Worm (Caenorhabditis elegans) whole organism, L1 larva: ENCODE measurements around the gene lips-5.

Source experiments
- C04F5.9 ChIP-seq: sonication (generic microtip); optimal IDR thresholded peaks from 2 replicates; lab custom pipeline; 2016; ENCODE audit warnings: missing genetic modification characterization, missing compliant biosample characterization
- C16A3.4 ChIP-seq: fragments of 150-350 bp; optimal IDR thresholded peaks from 2 replicates; lab custom pipeline; 2014; ENCODE audit warnings: missing biosample characterization, missing genetic modification characterization
- Y116A8C.19 ChIP-seq: sonication (generic microtip); optimal IDR thresholded peaks from 2 replicates; lab custom pipeline; 2016; ENCODE audit warnings: missing compliant biosample characterization, missing genetic modification characterization, borderline replicate concordance
- ceh-63 ChIP-seq: fragments of 200-800 bp; sonication (Bioruptor generic); optimal IDR thresholded peaks from 2 replicates; lab custom pipeline; 2018; ENCODE audit warnings: mild to moderate bottlenecking, missing genetic modification characterization, missing compliant biosample characterization
- ceh-82 ChIP-seq, 3 experiments: fragments of 150-350 bp in 1 of 3; sonication (generic microtip) in 2 of 3; optimal IDR thresholded peaks; 2 replicates each; lab custom pipeline; 2014 to 2017; ENCODE audit warnings: missing biosample characterization in 3 of 3, missing genetic modification characterization in 3 of 3
- ceh-88 ChIP-seq: fragments of 200-800 bp; sonication (Bioruptor generic); IDR thresholded peaks from 2 replicates; pipeline ENCODE4 v1.3.6; 2022; ENCODE audit warnings: missing genetic modification characterization, missing compliant biosample characterization
- ceh-90 ChIP-seq: sonication (generic microtip); optimal IDR thresholded peaks from 2 replicates; lab custom pipeline; 2016; ENCODE audit warnings: missing genetic modification characterization, missing compliant biosample characterization
- efl-1 ChIP-seq, 4 experiments: fragments of 150-350 bp; optimal IDR thresholded peaks in 3 of 4; peaks in 1 of 4; 1 replicate in 1 of 4; 2 replicates in 3 of 4; lab custom pipeline; 2014; ENCODE audit warnings: missing biosample characterization in 2 of 4, missing genetic modification characterization in 2 of 4, missing genetic modification reagents in 2 of 4
- efl-3 ChIP-seq: fragments of 200-800 bp; sonication (Bioruptor generic); optimal IDR thresholded peaks from 2 replicates; lab custom pipeline; 2018; ENCODE audit warnings: mild to moderate bottlenecking, missing genetic modification characterization, missing compliant biosample characterization
- egl-13 ChIP-seq: sonication (generic microtip); optimal IDR thresholded peaks from 2 replicates; lab custom pipeline; 2016; ENCODE audit warnings: missing genotype, missing genetic modification reagents, missing genetic modification characterization, missing compliant biosample characterization
- elt-2 ChIP-seq: sonication (generic microtip); optimal IDR thresholded peaks from 2 replicates; lab custom pipeline; 2016; ENCODE audit warnings: missing genetic modification characterization, mild to moderate bottlenecking, inconsistent platforms, missing compliant biosample characterization, missing genetic modification reagents
- elt-3 ChIP-seq, 6 experiments: fragments of 150-350 bp in 1 of 6; sonication (generic microtip); optimal IDR thresholded peaks; 2 replicates each; lab custom pipeline; 2017 to 2018; ENCODE audit warnings: missing biosample characterization in 6 of 6, missing genetic modification characterization in 6 of 6, inconsistent platforms in 1 of 6
- fkh-10 ChIP-seq: sonication (generic microtip); optimal IDR thresholded peaks from 2 replicates; lab custom pipeline; 2017; ENCODE audit warnings: missing biosample characterization, missing genetic modification reagents, missing genetic modification characterization
- fkh-4 ChIP-seq: sonication (generic microtip); optimal IDR thresholded peaks from 2 replicates; lab custom pipeline; 2016; ENCODE audit warnings: missing compliant biosample characterization, missing genetic modification characterization, borderline replicate concordance
- fkh-8 ChIP-seq: sonication (generic microtip); optimal IDR thresholded peaks from 2 replicates; lab custom pipeline; 2016; ENCODE audit warnings: mild to moderate bottlenecking, missing genetic modification characterization, missing compliant biosample characterization
- fos-1 ChIP-seq: fragments of 150-350 bp; optimal IDR thresholded peaks from 2 replicates; lab custom pipeline; 2014; ENCODE audit warnings: missing biosample characterization, missing genetic modification characterization
- grh-1 ChIP-seq: fragments of 200-800 bp; sonication (Bioruptor generic); IDR thresholded peaks from 2 replicates; pipeline ENCODE4 v1.3.6; 2022; ENCODE audit warnings: missing genetic modification reagents, missing genetic modification characterization, missing compliant biosample characterization
- irx-1 ChIP-seq: sonication (generic microtip); optimal IDR thresholded peaks from 2 replicates; lab custom pipeline; 2016; ENCODE audit warnings: missing genetic modification characterization, missing compliant biosample characterization
- isw-1 ChIP-seq: fragments of 200-800 bp; sonication (Bioruptor generic); IDR thresholded peaks from 2 replicates; pipeline ENCODE4 v1.3.6; 2022; ENCODE audit warnings: missing genetic modification characterization, missing compliant biosample characterization
- lin-13 ChIP-seq: fragments of 150-350 bp; optimal IDR thresholded peaks from 2 replicates; lab custom pipeline; 2014; ENCODE audit warnings: missing biosample characterization, missing genetic modification reagents, missing genetic modification characterization
- lin-15B ChIP-seq: fragments of 150-350 bp; sonication (generic microtip); optimal IDR thresholded peaks from 3 replicates; lab custom pipeline; 2014; ENCODE audit warnings: missing biosample characterization, missing genetic modification characterization
- lin-39 ChIP-seq: fragments of 150-350 bp; optimal IDR thresholded peaks from 2 replicates; lab custom pipeline; 2014; ENCODE audit warnings: missing biosample characterization, missing genetic modification reagents, missing genetic modification characterization
- lsy-2 ChIP-seq, 2 experiments: fragments of 150-350 bp; optimal IDR thresholded peaks; 2 replicates each; lab custom pipeline; 2014; ENCODE audit warnings: missing biosample characterization in 2 of 2, missing genetic modification characterization in 2 of 2
- mef-2 ChIP-seq: fragments of 150-350 bp; optimal IDR thresholded peaks from 2 replicates; lab custom pipeline; 2014; ENCODE audit warnings: missing biosample characterization, missing genetic modification characterization
- nhr-11 ChIP-seq: fragments of 150-350 bp; optimal IDR thresholded peaks from 2 replicates; lab custom pipeline; 2014; ENCODE audit warnings: missing biosample characterization, missing genetic modification characterization
- nhr-12 ChIP-seq: sonication (generic microtip); optimal IDR thresholded peaks from 2 replicates; lab custom pipeline; 2017; ENCODE audit warnings: missing biosample characterization, missing genetic modification characterization
- nhr-20 ChIP-seq: sonication (generic microtip); optimal IDR thresholded peaks from 2 replicates; lab custom pipeline; 2016; ENCODE audit warnings: mild to moderate bottlenecking, missing genetic modification characterization, missing compliant biosample characterization
- nhr-28 ChIP-seq: fragments of 150-350 bp; optimal IDR thresholded peaks from 2 replicates; lab custom pipeline; 2014; ENCODE audit warnings: missing biosample characterization, missing genetic modification characterization
- nhr-47 ChIP-seq: sonication (generic microtip); optimal IDR thresholded peaks from 2 replicates; lab custom pipeline; 2016; ENCODE audit warnings: mild to moderate bottlenecking, missing genetic modification characterization, moderate library complexity, missing compliant biosample characterization
- nhr-71 ChIP-seq: sonication (generic microtip); optimal IDR thresholded peaks from 2 replicates; lab custom pipeline; 2016; ENCODE audit warnings: mild to moderate bottlenecking, missing genetic modification characterization, moderate library complexity, missing compliant biosample characterization
- nhr-76 ChIP-seq: sonication (generic microtip); optimal IDR thresholded peaks from 2 replicates; lab custom pipeline; 2017; ENCODE audit warnings: missing biosample characterization, missing genetic modification characterization
- nhr-77 ChIP-seq: fragments of 150-350 bp; optimal IDR thresholded peaks from 2 replicates; lab custom pipeline; 2014; ENCODE audit warnings: missing biosample characterization, missing genetic modification characterization
- nhr-85 ChIP-seq: sonication (generic microtip); peaks from one replicate; lab custom pipeline; 2016; ENCODE audit warnings: missing genetic modification characterization, inconsistent platforms, missing compliant biosample characterization
- nhr-90 ChIP-seq: sonication (generic microtip); optimal IDR thresholded peaks from 2 replicates; lab custom pipeline; 2016; ENCODE audit warnings: mild to moderate bottlenecking, missing genetic modification characterization, missing compliant biosample characterization; ENCODE audit not compliant: poor library complexity
- pag-3 ChIP-seq: sonication (generic microtip); optimal IDR thresholded peaks from 2 replicates; lab custom pipeline; 2017; ENCODE audit warnings: missing genetic modification characterization, mild to moderate bottlenecking, missing compliant biosample characterization, antibody characterized with exemption, borderline replicate concordance; ENCODE audit not compliant: insufficient read depth
- pax-3 ChIP-seq: fragments of 200-800 bp; sonication (Bioruptor generic); optimal IDR thresholded peaks from 2 replicates; lab custom pipeline; 2018; ENCODE audit warnings: mild to moderate bottlenecking, missing genetic modification characterization, moderate library complexity, missing compliant biosample characterization
- pqm-1 ChIP-seq: sonication (generic microtip); optimal IDR thresholded peaks from 3 replicates; lab custom pipeline; 2017; ENCODE audit warnings: missing biosample characterization, missing genetic modification characterization
- snpc-4 ChIP-seq: fragments of 150-350 bp; optimal IDR thresholded peaks from 2 replicates; lab custom pipeline; 2014; ENCODE audit warnings: missing biosample characterization, missing genetic modification characterization
- snu-23 ChIP-seq: sonication (generic microtip); optimal IDR thresholded peaks from 2 replicates; lab custom pipeline; 2016; ENCODE audit warnings: missing genetic modification characterization, missing compliant biosample characterization
- sptf-1 ChIP-seq: fragments of 150-350 bp; optimal IDR thresholded peaks from 2 replicates; lab custom pipeline; 2014; ENCODE audit warnings: missing biosample characterization, missing genetic modification characterization
- sup-37 ChIP-seq: fragments of 200-800 bp; sonication (Bioruptor generic); optimal IDR thresholded peaks from 2 replicates; lab custom pipeline; 2018; ENCODE audit warnings: mild to moderate bottlenecking, missing genetic modification characterization, missing compliant biosample characterization
- tbx-2 ChIP-seq: sonication (generic microtip); optimal IDR thresholded peaks from 2 replicates; lab custom pipeline; 2016; ENCODE audit warnings: missing genetic modification characterization, missing compliant biosample characterization
- tlp-1 ChIP-seq: fragments of 150-350 bp; optimal IDR thresholded peaks from 2 replicates; lab custom pipeline; 2014; ENCODE audit warnings: missing biosample characterization, missing genetic modification characterization
- unc-130 ChIP-seq: fragments of 150-350 bp; optimal IDR thresholded peaks from 2 replicates; lab custom pipeline; 2017; ENCODE audit warnings: missing biosample characterization, missing genetic modification characterization, inconsistent platforms
- unc-30 ChIP-seq: sonication (generic microtip); optimal IDR thresholded peaks from 2 replicates; lab custom pipeline; 2017; ENCODE audit warnings: missing biosample characterization, missing genetic modification characterization
- unc-62 ChIP-seq: fragments of 150-350 bp; optimal IDR thresholded peaks from 2 replicates; lab custom pipeline; 2014; ENCODE audit warnings: missing biosample characterization, missing genetic modification reagents, missing genetic modification characterization
- unc-86 ChIP-seq: sonication (generic microtip); optimal IDR thresholded peaks from 2 replicates; lab custom pipeline; 2016; ENCODE audit warnings: missing genetic modification characterization, missing compliant biosample characterization
- xbp-1 ChIP-seq: sonication (generic microtip); optimal IDR thresholded peaks from 2 replicates; lab custom pipeline; 2016; ENCODE audit warnings: missing genetic modification characterization, missing compliant biosample characterization
- zag-1 ChIP-seq: fragments of 150-350 bp; optimal IDR thresholded peaks from 2 replicates; lab custom pipeline; 2014; ENCODE audit warnings: missing biosample characterization, missing genetic modification characterization
- ztf-11 ChIP-seq, 2 experiments: sonication (generic microtip); optimal IDR thresholded peaks; 2 replicates each; lab custom pipeline; 2016 to 2017; ENCODE audit warnings: missing genetic modification characterization in 2 of 2, missing biosample characterization in 1 of 2, missing compliant biosample characterization in 1 of 2
- ztf-4 ChIP-seq: fragments of 150-350 bp; optimal IDR thresholded peaks from 2 replicates; lab custom pipeline; 2014; ENCODE audit warnings: missing biosample characterization, missing genetic modification characterization

lips-5 gene

ce11 chrIV:11821591-11822361 is 48.2 kb upstream of the lips-5 start, which contains the start of the genes par-5 and M117.3 (continued):
- TF ChIP-seq fkh-10 (GFP tag; lab: Kevin White, UChicago) (peak; percentile 70), nhr-85 (tag; lab: Kevin White, UChicago) (peak; percentile 68), xbp-1 (tag; lab: Kevin White, UChicago) (peak; percentile 54), nhr-71 (tag; lab: Kevin White, UChicago) (peak; percentile 83), ztf-4 (peak; percentile 62), pax-3 (tag; lab: Kevin White, UChicago) (no peak), unc-130 (peak; percentile 28), elt-2 (tag; lab: Kevin White, UChicago) (peak; percentile 64), lin-13 (GFP tag; lab: Kevin White, UChicago) (peak; percentile 9), ceh-90 (no peak), pqm-1 (tag; lab: Kevin White, UChicago) (no peak), fos-1 (tag; lab: Kevin White, UChicago) (peak; percentile 59), ceh-63 (GFP tag; lab: Kevin White, UChicago) (no peak), ztf-11 (tag; optimal IDR thresholded peaks at IDR 0.05; lab: Kevin White, UChicago) (peak in 1 of 2 experiments; percentile 34), nhr-11 (tag; lab: Kevin White, UChicago) (no peak), efl-1 (optimal IDR thresholded peaks at IDR 0.05; lab: Kevin White, UChicago) (peak; percentile 53 to 62), efl-1 (GFP tag; optimal IDR thresholded peaks at IDR 0.05 in 1 of 2; lab: Kevin White, UChicago) (peak; percentile 57 to 90), unc-62 (GFP tag; lab: Kevin White, UChicago) (no peak), nhr-20 (peak; percentile 67), snu-23 (GFP tag; lab: Kevin White, UChicago) (peak; percentile 84), lsy-2 (tag; optimal IDR thresholded peaks at IDR 0.05; lab: Kevin White, UChicago) (peak; percentile 42 to 76), efl-3 (GFP tag; lab: Kevin White, UChicago) (no peak), ceh-88 (GFP tag; lab: Robert Waterston, UW) (peak; percentile 48; the same call in 1 of the 2 replicates), elt-3 (tag; optimal IDR thresholded peaks at IDR 0.05; lab: Kevin White, UChicago) (no peak), fkh-8 (peak; percentile 94), tbx-2 (peak; percentile 71), mef-2 (tag; lab: Kevin White, UChicago) (peak; percentile 0), zag-1 (tag; lab: Kevin White, UChicago) (no peak), nhr-47 (tag; lab: Kevin White, UChicago) (peak; percentile 79), snpc-4 (tag; lab: Kevin White, UChicago) (no peak), Y116A8C.19 (no peak), nhr-12 (tag; lab: Kevin White, UChicago) (no peak), lin-15B (tag; lab: Kevin White, UChicago) (no peak), nhr-77 (tag; lab: Kevin White, UChicago) (no peak), egl-13 (tag; lab: Kevin White, UChicago) (peak; percentile 68), isw-1 (peak; percentile 74), nhr-90 (tag; lab: Kevin White, UChicago) (peak; percentile 21), C04F5.9 (tag; lab: Kevin White, UChicago) (no peak), sup-37 (GFP tag; lab: Kevin White, UChicago) (no peak), grh-1 (GFP tag; lab: Robert Waterston, UW) (no peak), pag-3 (tag; lab: Kevin White, UChicago) (no peak), C16A3.4 (tag; lab: Kevin White, UChicago) (peak; percentile 53), unc-30 (tag; lab: Kevin White, UChicago) (no peak), sptf-1 (tag; lab: Kevin White, UChicago) (no peak), fkh-4 (tag; lab: Kevin White, UChicago) (no peak), lin-39 (tag; lab: Kevin White, UChicago) (no peak), unc-86 (tag; lab: Kevin White, UChicago) (peak; percentile 72), nhr-28 (tag; lab: Kevin White, UChicago) (no peak), ceh-82 (tag; optimal IDR thresholded peaks at IDR 0.05; lab: Kevin White, UChicago) (peak; percentile 49 to 72 (median 69)), tlp-1 (tag; lab: Kevin White, UChicago) (no peak), nhr-76 (tag; lab: Kevin White, UChicago) (no peak), irx-1 (tag; lab: Kevin White, UChicago) (peak; percentile 31)
